Fruit fly (Drosophila melanogaster) whole organism, embryonic: ENCODE measurements around the gene Dok.
A peak's percentile ranks its signal among the peaks of the same experiment; 100 is the strongest.

Experiments
- Bdp1 ChIP-seq: fragments of 200-800 bp; sonication (Bioruptor generic); optimal IDR thresholded peaks from 3 replicates; lab custom pipeline; 2016; ENCODE audit warnings: missing biosample characterization, missing genetic modification characterization
- Bteb2 ChIP-seq: fragments of 200-800 bp; sonication (Bioruptor generic); optimal IDR thresholded peaks from 2 replicates; lab custom pipeline; 2016; ENCODE audit warnings: missing biosample characterization, missing genetic modification characterization
- CG10147 ChIP-seq: fragments of 200-800 bp; sonication (Bioruptor generic); optimal IDR thresholded peaks from 2 replicates; lab custom pipeline; 2019; ENCODE audit warnings: missing biosample characterization, mild to moderate bottlenecking, missing genetic modification characterization, moderate library complexity
- CG10209 ChIP-seq: fragments of 200-800 bp; sonication (Bioruptor generic); optimal IDR thresholded peaks from 3 replicates; lab custom pipeline; 2017; ENCODE audit warnings: missing biosample characterization, mild to moderate bottlenecking, missing genetic modification characterization, missing genetic modification reagents
- CG13287 ChIP-seq: fragments of 200-800 bp; sonication (Bioruptor generic); IDR thresholded peaks from 2 replicates; pipeline ENCODE4 v1.3.6; 2022; ENCODE audit warnings: missing biosample characterization, missing genetic modification characterization; ENCODE audit not compliant: partially characterized antibody
- CG13296 ChIP-seq: fragments of 200-800 bp; sonication (Bioruptor generic); optimal IDR thresholded peaks from 3 replicates; lab custom pipeline; 2018; ENCODE audit warnings: missing biosample characterization, mild to moderate bottlenecking, missing genetic modification characterization
- CG14965 ChIP-seq: fragments of 200-800 bp; sonication (Bioruptor generic); optimal IDR thresholded peaks from 2 replicates; lab custom pipeline; 2016; ENCODE audit warnings: missing biosample characterization, missing genetic modification characterization, borderline replicate concordance
- CG1647 ChIP-seq: fragments of 200-800 bp; sonication (Bioruptor generic); optimal IDR thresholded peaks from 3 replicates; lab custom pipeline; 2016; ENCODE audit warnings: missing biosample characterization, missing genetic modification characterization
- CG16813 ChIP-seq: fragments of 200-800 bp; sonication (Bioruptor generic); IDR thresholded peaks from 3 replicates; pipeline ENCODE4 v1.3.6; 2022; ENCODE audit warnings: missing biosample characterization, missing genetic modification characterization; ENCODE audit not compliant: partially characterized antibody
- CG30020 ChIP-seq: fragments of 200-800 bp; optimal IDR thresholded peaks from 2 replicates; lab custom pipeline; 2019; ENCODE audit warnings: missing biosample characterization, mild to moderate bottlenecking, missing genetic modification characterization, moderate library complexity
- CG31388 ChIP-seq: fragments of 200-800 bp; sonication (Bioruptor generic); optimal IDR thresholded peaks from 2 replicates; lab custom pipeline; 2016; ENCODE audit warnings: missing biosample characterization, missing genetic modification characterization
- CG33557 ChIP-seq: fragments of 200-800 bp; sonication (Bioruptor generic); optimal IDR thresholded peaks from 2 replicates; lab custom pipeline; 2019; ENCODE audit warnings: missing biosample characterization, mild to moderate bottlenecking, missing genetic modification characterization, moderate library complexity
- CG42726 ChIP-seq: fragments of 200-800 bp; sonication (Bioruptor generic); IDR thresholded peaks from 2 replicates; pipeline ENCODE4 v1.3.6; 2022; ENCODE audit warnings: missing biosample characterization, missing genetic modification characterization; ENCODE audit not compliant: partially characterized antibody
- CG4707 ChIP-seq: fragments of 200-800 bp; sonication (Bioruptor generic); optimal IDR thresholded peaks from 2 replicates; lab custom pipeline; 2018; ENCODE audit warnings: missing biosample characterization, mild to moderate bottlenecking, missing genetic modification characterization, moderate library complexity
- CG7839 ChIP-seq: fragments of 200-800 bp; sonication (Bioruptor generic); optimal IDR thresholded peaks from 3 replicates; lab custom pipeline; 2018; ENCODE audit warnings: missing biosample characterization, mild to moderate bottlenecking, missing genetic modification characterization, moderate library complexity
- CG8089 ChIP-seq: fragments of 200-800 bp; sonication (Bioruptor generic); optimal IDR thresholded peaks from 3 replicates; lab custom pipeline; 2016; ENCODE audit warnings: missing biosample characterization, missing genetic modification characterization
- CG8281 ChIP-seq: fragments of 200-800 bp; sonication (Bioruptor generic); optimal IDR thresholded peaks from 2 replicates; lab custom pipeline; 2018; ENCODE audit warnings: missing biosample characterization, mild to moderate bottlenecking, missing genetic modification characterization, moderate library complexity
- CG8478 ChIP-seq: fragments of >200 bp; optimal IDR thresholded peaks from 2 replicates; lab custom pipeline; 2018
- Camta ChIP-seq: fragments of 200-800 bp; sonication (Bioruptor generic); optimal IDR thresholded peaks from 2 replicates; lab custom pipeline; 2016; ENCODE audit warnings: missing biosample characterization, missing genetic modification characterization
- CoRest ChIP-seq: fragments of 200-800 bp; sonication (Bioruptor generic); optimal IDR thresholded peaks from 3 replicates; lab custom pipeline; 2018; ENCODE audit warnings: missing biosample characterization, mild to moderate bottlenecking, missing genetic modification characterization, moderate library complexity
- Deaf1 ChIP-seq: fragments of 200-800 bp; optimal IDR thresholded peaks from 3 replicates; lab custom pipeline; 2019; ENCODE audit warnings: missing biosample characterization, mild to moderate bottlenecking, missing genetic modification characterization, moderate library complexity
- Fer2 ChIP-seq: fragments of 200-800 bp; sonication (Bioruptor generic); optimal IDR thresholded peaks from 2 replicates; lab custom pipeline; 2018; ENCODE audit warnings: missing biosample characterization, mild to moderate bottlenecking, missing genetic modification characterization, moderate library complexity
- HLH4C ChIP-seq: fragments of 200-800 bp; sonication (Bioruptor generic); IDR thresholded peaks from 3 replicates; pipeline ENCODE4 v1.3.6; 2022; ENCODE audit warnings: missing biosample characterization, missing genetic modification characterization; ENCODE audit not compliant: partially characterized antibody
- Hr51 ChIP-seq, 2 experiments: fragments of 200-800 bp; sonication (Bioruptor generic); optimal IDR thresholded peaks; 2 replicates in 1 of 2; 3 replicates in 1 of 2; lab custom pipeline; 2016 to 2018; ENCODE audit warnings: missing biosample characterization in 2 of 2, missing genetic modification characterization in 2 of 2, mild to moderate bottlenecking in 1 of 2, moderate library complexity in 1 of 2
- Kr ChIP-seq: fragments of 200-800 bp; sonication (Bioruptor generic); optimal IDR thresholded peaks from 2 replicates; lab custom pipeline; 2017; ENCODE audit warnings: missing biosample characterization, mild to moderate bottlenecking, missing genetic modification characterization
- Med ChIP-seq: fragments of 200-800 bp; sonication (Bioruptor generic); peaks from one replicate; lab custom pipeline; 2016; ENCODE audit warnings: missing biosample characterization, missing genetic modification characterization, mild to moderate bottlenecking, inconsistent platforms, moderate library complexity
- Sox100B ChIP-seq: fragments of 200-800 bp; sonication (Bioruptor generic); optimal IDR thresholded peaks from 3 replicates; lab custom pipeline; 2018; ENCODE audit warnings: missing biosample characterization, mild to moderate bottlenecking, missing genetic modification characterization
- Xrp1 ChIP-seq: fragments of 200-800 bp; sonication (Bioruptor generic); IDR thresholded peaks from 2 replicates; pipeline ENCODE4 v1.3.6; 2022; ENCODE audit warnings: missing biosample characterization, missing genetic modification characterization
- ab ChIP-seq: fragments of 200-800 bp; sonication (Bioruptor generic); optimal IDR thresholded peaks from 2 replicates; lab custom pipeline; 2016; ENCODE audit warnings: missing biosample characterization, missing genetic modification characterization
- al ChIP-seq: fragments of 200-800 bp; sonication (Bioruptor generic); IDR thresholded peaks from 2 replicates; pipeline ENCODE4 v1.3.6; 2022; ENCODE audit warnings: missing biosample characterization, missing genetic modification characterization
- aop ChIP-seq: fragments of 200-800 bp; sonication (Bioruptor generic); IDR thresholded peaks from 2 replicates; pipeline ENCODE4 v1.3.6; 2022; ENCODE audit warnings: missing biosample characterization, missing genetic modification characterization
- az2 ChIP-seq: fragments of 200-800 bp; sonication (Bioruptor generic); optimal IDR thresholded peaks from 3 replicates; lab custom pipeline; 2016; ENCODE audit warnings: missing biosample characterization, missing genetic modification characterization
- caup ChIP-seq: fragments of 200-800 bp; sonication (Bioruptor generic); optimal IDR thresholded peaks from 3 replicates; lab custom pipeline; 2017; ENCODE audit warnings: missing biosample characterization, mild to moderate bottlenecking, missing genetic modification characterization, moderate library complexity; ENCODE audit not compliant: severe bottlenecking
- chif ChIP-seq, 2 experiments: fragments of 200-800 bp; sonication (Bioruptor generic); optimal IDR thresholded peaks; 3 replicates each; lab custom pipeline; 2016; ENCODE audit warnings: missing biosample characterization in 2 of 2, missing genetic modification characterization in 2 of 2
- ewg ChIP-seq: fragments of 200-800 bp; sonication (Bioruptor generic); optimal IDR thresholded peaks from 3 replicates; lab custom pipeline; 2017; ENCODE audit warnings: mild to moderate bottlenecking, missing biosample characterization, missing genetic modification reagents, missing genetic modification characterization
- gt ChIP-seq: fragments of 200-800 bp; sonication (Bioruptor generic); IDR thresholded peaks from 2 replicates; pipeline ENCODE4 v1.3.6; 2022; ENCODE audit warnings: missing biosample characterization, missing genetic modification characterization
- hkb ChIP-seq, 2 experiments: fragments of 200-800 bp in 1 of 2; fragments of >200 bp in 1 of 2; sonication (Bioruptor generic) in 1 of 2; IDR thresholded peaks in 1 of 2; optimal IDR thresholded peaks in 1 of 2; 2 replicates each; pipeline versions ENCODE4 v1.3.6 to Lab custom; 2017 to 2022; ENCODE audit warnings: missing biosample characterization in 1 of 2, missing genetic modification characterization in 1 of 2
- jing ChIP-seq: fragments of 200-800 bp; sonication (Bioruptor generic); optimal IDR thresholded peaks from 2 replicates; lab custom pipeline; 2018; ENCODE audit warnings: missing biosample characterization, mild to moderate bottlenecking, missing genetic modification characterization
- mam ChIP-seq: fragments of 200-800 bp; sonication (Bioruptor generic); optimal IDR thresholded peaks from 3 replicates; lab custom pipeline; 2016; ENCODE audit warnings: missing biosample characterization, missing genetic modification characterization
- mld ChIP-seq: fragments of 200-800 bp; sonication (Bioruptor generic); IDR thresholded peaks from 3 replicates; pipeline ENCODE4 v1.3.6; 2022; ENCODE audit warnings: missing biosample characterization, missing genetic modification characterization; ENCODE audit not compliant: partially characterized antibody
- pfk ChIP-seq: fragments of 200-800 bp; sonication (Bioruptor generic); optimal IDR thresholded peaks from 2 replicates; lab custom pipeline; 2018; ENCODE audit warnings: missing biosample characterization, mild to moderate bottlenecking, missing genetic modification characterization, moderate library complexity
- pros ChIP-seq: fragments of 200-800 bp; sonication (Bioruptor generic); optimal IDR thresholded peaks from 3 replicates; lab custom pipeline; 2019; ENCODE audit warnings: missing biosample characterization, mild to moderate bottlenecking, missing genetic modification characterization, moderate library complexity
- ranshi ChIP-seq: fragments of 200-800 bp; sonication (Bioruptor generic); IDR thresholded peaks from 2 replicates; pipeline ENCODE4 v1.3.6; 2022; ENCODE audit warnings: missing biosample characterization, missing genetic modification characterization
- sc ChIP-seq, 3 experiments: fragments of >200 bp in 2 of 3; fragments of 200-800 bp in 1 of 3; sonication (Bioruptor generic) in 1 of 3; optimal IDR thresholded peaks; 2 replicates in 2 of 3; 3 replicates in 1 of 3; lab custom pipeline; 2017; ENCODE audit warnings: mild to moderate bottlenecking in 1 of 3, missing biosample characterization in 1 of 3, missing genetic modification characterization in 1 of 3, missing genetic modification reagents in 1 of 3
- scrt ChIP-seq: fragments of 200-800 bp; sonication (Bioruptor generic); optimal IDR thresholded peaks from 2 replicates; lab custom pipeline; 2018; ENCODE audit warnings: missing biosample characterization, mild to moderate bottlenecking, missing genetic modification characterization, moderate library complexity
- tna ChIP-seq: fragments of 200-800 bp; sonication (Bioruptor generic); IDR thresholded peaks from 2 replicates; pipeline ENCODE4 v1.3.6; 2022; ENCODE audit warnings: missing biosample characterization, missing genetic modification characterization; ENCODE audit not compliant: partially characterized antibody
- wor ChIP-seq: fragments of 200-800 bp; sonication (Bioruptor generic); IDR thresholded peaks from 2 replicates; pipeline ENCODE4 v1.3.6; 2022; ENCODE audit warnings: missing biosample characterization, missing genetic modification characterization

Gene Dok

DNA sequence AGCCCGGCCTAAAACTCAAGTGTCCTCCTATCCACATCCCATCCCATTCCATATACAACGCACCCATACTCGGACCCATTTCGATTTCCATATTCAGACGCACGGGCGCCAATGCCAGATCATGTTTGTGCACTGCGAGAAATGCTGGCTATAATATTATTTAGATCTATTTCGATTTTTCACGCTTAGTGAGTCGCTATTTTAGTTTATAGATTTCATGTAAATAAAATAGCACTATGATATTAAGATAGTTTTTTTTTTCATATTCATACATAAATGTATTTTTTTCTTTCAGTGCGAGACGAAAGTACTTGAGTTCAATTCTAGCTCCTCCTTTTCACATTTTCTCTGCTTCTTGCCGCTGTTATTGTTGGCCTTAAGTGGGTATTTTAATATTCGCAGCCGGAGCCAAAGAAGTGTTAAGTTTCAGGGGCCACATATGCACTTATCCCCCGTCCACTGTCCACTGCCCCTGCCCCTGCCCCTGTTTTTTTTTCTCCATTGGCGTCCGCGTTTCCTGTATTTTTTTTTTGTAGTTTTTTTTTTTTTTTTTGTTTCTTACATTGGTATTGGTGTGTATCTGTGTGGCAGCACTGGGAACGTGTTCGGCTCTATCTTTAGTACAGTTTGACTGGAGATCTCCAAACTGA is 32.0 kb upstream of the Dok start (continued):
- TF ChIP-seq sc (optimal IDR thresholded peaks at IDR 0.05; lab: Kevin White, UChicago) (no peak), sc (GFP tag; optimal IDR thresholded peaks at IDR 0.05; lab: Kevin White, UChicago) (peak; percentile 73), pros (GFP tag; lab: Kevin White, UChicago) (peak; percentile 66), wor (GFP tag; lab: Robert Waterston, UW) (peak; percentile 49; the same call in 1 of the 2 replicates), mam (GFP tag; lab: Kevin White, UChicago) (peak; percentile 7), CG30020 (tag; lab: Kevin White, UChicago) (no peak), hkb (optimal IDR thresholded peaks at IDR 0.05; lab: Kevin White, UChicago) (no peak), hkb (GFP tag; IDR thresholded peaks at IDR 0.05; lab: Robert Waterston, UW) (peak; percentile 69), CG7839 (tag; lab: Kevin White, UChicago) (peak; percentile 84), ab (GFP tag; lab: Kevin White, UChicago) (peak; percentile 0), ranshi (peak; percentile 54; the same call in 1 of the 2 replicates), CG13287 (no peak), pfk (GFP tag; lab: Kevin White, UChicago) (no peak), CG16813 (GFP tag; lab: Robert Waterston, UW) (no peak), CG31388 (GFP tag; lab: Kevin White, UChicago) (peak; percentile 38), Sox100B (GFP tag; lab: Kevin White, UChicago) (peak; percentile 68), Med (GFP tag; lab: Kevin White, UChicago) (peak; percentile 82), Bdp1 (GFP tag; lab: Kevin White, UChicago) (peak; percentile 41), CG10147 (GFP tag; lab: Kevin White, UChicago) (peak; percentile 50), jing (GFP tag; lab: Kevin White, UChicago) (peak; percentile 40), CG4707 (GFP tag; lab: Kevin White, UChicago) (peak; percentile 58), CG8089 (GFP tag; lab: Kevin White, UChicago) (peak; percentile 53), CG14965 (GFP tag; lab: Kevin White, UChicago) (no peak), Camta (peak; percentile 45), CG13296 (peak; percentile 41), chif (GFP tag; optimal IDR thresholded peaks at IDR 0.05; lab: Kevin White, UChicago) (peak; percentile 69 to 87), caup (GFP tag; lab: Kevin White, UChicago) (peak; percentile 21), Hr51 (GFP tag; optimal IDR thresholded peaks at IDR 0.05; lab: Kevin White, UChicago) (peak; percentile 65 to 69), CG33557 (GFP tag; lab: Kevin White, UChicago) (peak; percentile 95), scrt (GFP tag; lab: Kevin White, UChicago) (peak; percentile 29), tna (no peak), al (no peak), Fer2 (tag; lab: Kevin White, UChicago) (peak; percentile 21), aop (GFP tag; lab: Robert Waterston, UW) (no peak), CG10209 (GFP tag; lab: Kevin White, UChicago) (peak; percentile 76), ewg (GFP tag; lab: Kevin White, UChicago) (peak; percentile 54), CG8478 (lab: Kevin White, UChicago) (no peak), CoRest (tag; lab: Kevin White, UChicago) (peak; percentile 81), gt (GFP tag; lab: Robert Waterston, UW) (peak; percentile 64), Xrp1 (GFP tag; lab: Robert Waterston, UW) (peak; percentile 93), Kr (GFP tag; lab: Kevin White, UChicago) (peak; percentile 25), CG8281 (tag; lab: Kevin White, UChicago) (peak; percentile 44), CG42726 (GFP tag; lab: Robert Waterston, UW) (no peak), Deaf1 (tag; lab: Kevin White, UChicago) (peak; percentile 11), Bteb2 (GFP tag; lab: Kevin White, UChicago) (peak; percentile 58), mld (no peak), az2 (GFP tag; lab: Kevin White, UChicago) (peak; percentile 82), HLH4C (GFP tag; lab: Robert Waterston, UW) (no peak), CG1647 (peak; percentile 19)
